Worm (Caenorhabditis elegans) whole organism, late embryonic: ENCODE data around the gene C03E10.3.

Experiments used
- C08G9.2 ChIP-seq: sonication (generic microtip); optimal IDR thresholded peaks from 2 replicates; lab custom pipeline; 2016; ENCODE audit warnings: mild to moderate bottlenecking, missing genetic modification characterization, moderate library complexity, missing compliant biosample characterization
- C38D4.7 ChIP-seq: fragments of 200-800 bp; sonication (Bioruptor generic); optimal IDR thresholded peaks from 2 replicates; lab custom pipeline; 2018; ENCODE audit warnings: mild to moderate bottlenecking, missing genetic modification characterization, moderate library complexity, missing compliant biosample characterization
- K02D7.2 ChIP-seq: sonication (generic microtip); optimal IDR thresholded peaks from 2 replicates; lab custom pipeline; 2017; ENCODE audit warnings: mild to moderate bottlenecking, missing genetic modification characterization, missing compliant biosample characterization
- K09A11.1 ChIP-seq: sonication (generic microtip); optimal IDR thresholded peaks from 2 replicates; lab custom pipeline; 2017; ENCODE audit warnings: antibody characterized with exemption, mild to moderate bottlenecking, missing genetic modification characterization, missing compliant biosample characterization; ENCODE audit not compliant: insufficient read depth
- Y22D7AL.16 ChIP-seq: sonication (generic microtip); optimal IDR thresholded peaks from 2 replicates; lab custom pipeline; 2016; ENCODE audit warnings: missing genetic modification characterization, missing compliant biosample characterization
- ama-1 ChIP-seq: fragments of 150-350 bp; optimal IDR thresholded peaks from 2 replicates; lab custom pipeline; 2014
- ceh-14 ChIP-seq: sonication (generic microtip); optimal IDR thresholded peaks from 2 replicates; lab custom pipeline; 2016; ENCODE audit warnings: missing genotype, missing genetic modification characterization, missing compliant biosample characterization
- ceh-18 ChIP-seq: sonication (generic microtip); optimal IDR thresholded peaks from 2 replicates; lab custom pipeline; 2016; ENCODE audit warnings: missing genetic modification characterization, missing compliant biosample characterization
- ceh-19 ChIP-seq: fragments of 200-800 bp; sonication (Bioruptor generic); optimal IDR thresholded peaks from 2 replicates; lab custom pipeline; 2018; ENCODE audit warnings: mild to moderate bottlenecking, missing genetic modification characterization, missing compliant biosample characterization
- ceh-2 ChIP-seq: sonication (generic microtip); optimal IDR thresholded peaks from 2 replicates; lab custom pipeline; 2016; ENCODE audit warnings: missing genotype, missing genetic modification characterization, missing compliant biosample characterization
- ceh-22 ChIP-seq: sonication (generic microtip); optimal IDR thresholded peaks from 2 replicates; lab custom pipeline; 2017; ENCODE audit warnings: missing biosample characterization, missing genetic modification characterization
- ceh-24 ChIP-seq: sonication (generic microtip); optimal IDR thresholded peaks from 2 replicates; lab custom pipeline; 2016; ENCODE audit warnings: mild to moderate bottlenecking, missing genetic modification characterization, missing compliant biosample characterization
- ceh-30 ChIP-seq: fragments of 150-350 bp; optimal IDR thresholded peaks from 2 replicates; lab custom pipeline; 2014; ENCODE audit warnings: missing biosample characterization, missing genetic modification characterization
- ceh-31 ChIP-seq: sonication (generic microtip); optimal IDR thresholded peaks from 2 replicates; lab custom pipeline; 2016; ENCODE audit warnings: missing genetic modification characterization, missing compliant biosample characterization
- ceh-34 ChIP-seq: sonication (generic microtip); optimal IDR thresholded peaks from 2 replicates; lab custom pipeline; 2016; ENCODE audit warnings: mild to moderate bottlenecking, missing genetic modification characterization, missing compliant biosample characterization
- ceh-6 ChIP-seq: fragments of 200-800 bp; sonication (Bioruptor generic); optimal IDR thresholded peaks from 2 replicates; lab custom pipeline; 2018; ENCODE audit warnings: mild to moderate bottlenecking, missing genetic modification characterization, missing compliant biosample characterization
- dmd-4 ChIP-seq: sonication (generic microtip); optimal IDR thresholded peaks from 2 replicates; lab custom pipeline; 2016; ENCODE audit warnings: borderline replicate concordance, missing genetic modification characterization, missing compliant biosample characterization
- elt-4 ChIP-seq: sonication (generic microtip); optimal IDR thresholded peaks from 2 replicates; lab custom pipeline; 2016; ENCODE audit warnings: missing genetic modification characterization, missing compliant biosample characterization
- fax-1 ChIP-seq: sonication (generic microtip); optimal IDR thresholded peaks from 2 replicates; lab custom pipeline; 2016; ENCODE audit warnings: missing genotype, missing genetic modification characterization, missing compliant biosample characterization
- fkh-10 ChIP-seq: fragments of 150-350 bp; optimal IDR thresholded peaks from 2 replicates; lab custom pipeline; 2014; ENCODE audit warnings: missing biosample characterization, missing genetic modification reagents, missing genetic modification characterization
- hlh-13 ChIP-seq: fragments of 200-800 bp; sonication (Bioruptor generic); optimal IDR thresholded peaks from 2 replicates; lab custom pipeline; 2018; ENCODE audit warnings: mild to moderate bottlenecking, missing genetic modification characterization, missing compliant biosample characterization
- hlh-15 ChIP-seq: sonication (generic microtip); optimal IDR thresholded peaks from 2 replicates; lab custom pipeline; 2016; ENCODE audit warnings: missing genetic modification characterization, missing compliant biosample characterization
- hlh-6 ChIP-seq: sonication (generic microtip); optimal IDR thresholded peaks from 2 replicates; lab custom pipeline; 2016; ENCODE audit warnings: missing genotype, missing genetic modification characterization, missing compliant biosample characterization
- madf-2 ChIP-seq: sonication (generic microtip); optimal IDR thresholded peaks from 2 replicates; lab custom pipeline; 2017; ENCODE audit warnings: missing genetic modification characterization, missing compliant biosample characterization
- nfya-1 ChIP-seq: sonication (generic microtip); optimal IDR thresholded peaks from 2 replicates; lab custom pipeline; 2017; ENCODE audit warnings: missing genetic modification characterization, mild to moderate bottlenecking, missing compliant biosample characterization, antibody characterized with exemption, moderate library complexity
- odd-2 ChIP-seq: sonication (generic microtip); optimal IDR thresholded peaks from 2 replicates; lab custom pipeline; 2017; ENCODE audit warnings: antibody characterized with exemption, mild to moderate bottlenecking, missing genetic modification characterization, missing compliant biosample characterization
- pat-9 ChIP-seq: fragments of 200-800 bp; sonication (Bioruptor generic); optimal IDR thresholded peaks from 2 replicates; lab custom pipeline; 2018; ENCODE audit warnings: mild to moderate bottlenecking, missing genetic modification characterization, moderate library complexity, missing compliant biosample characterization
- pax-1 ChIP-seq: fragments of 150-350 bp; optimal IDR thresholded peaks from 2 replicates; lab custom pipeline; 2014; ENCODE audit warnings: missing biosample characterization, missing genetic modification characterization
- pha-2 ChIP-seq: sonication (generic microtip); optimal IDR thresholded peaks from 2 replicates; lab custom pipeline; 2017; ENCODE audit warnings: mild to moderate bottlenecking, missing genetic modification characterization, missing compliant biosample characterization
- pqm-1 ChIP-seq: sonication (generic microtip); optimal IDR thresholded peaks from 2 replicates; lab custom pipeline; 2016; ENCODE audit warnings: missing genetic modification characterization, missing compliant biosample characterization
- ref-2 ChIP-seq: sonication (generic microtip); optimal IDR thresholded peaks from 2 replicates; lab custom pipeline; 2016; ENCODE audit warnings: missing genetic modification characterization, missing compliant biosample characterization
- rnt-1 ChIP-seq: sonication (generic microtip); optimal IDR thresholded peaks from 2 replicates; lab custom pipeline; 2016; ENCODE audit warnings: missing genetic modification characterization, missing compliant biosample characterization
- sdc-2 ChIP-seq: sonication (generic microtip); optimal IDR thresholded peaks from 2 replicates; lab custom pipeline; 2016; ENCODE audit warnings: missing genotype, missing genetic modification characterization, missing compliant biosample characterization
- tbx-2 ChIP-seq: sonication (generic microtip); optimal IDR thresholded peaks from 2 replicates; lab custom pipeline; 2016; ENCODE audit warnings: missing genetic modification characterization, missing compliant biosample characterization
- tbx-7 ChIP-seq: sonication (generic microtip); optimal IDR thresholded peaks from 2 replicates; lab custom pipeline; 2016; ENCODE audit warnings: missing genotype, missing genetic modification characterization, missing compliant biosample characterization
- unc-3 ChIP-seq, 2 experiments: fragments of 200-800 bp in 1 of 2; sonication (Bioruptor generic) in 1 of 2; sonication (generic microtip) in 1 of 2; conservative IDR thresholded peaks in 1 of 2; optimal IDR thresholded peaks in 1 of 2; 2 replicates each; pipeline versions ENCODE4 v1.3.6 to Lab custom; 2016 to 2022; ENCODE audit warnings: missing compliant biosample characterization in 2 of 2, missing genetic modification characterization in 2 of 2, missing genetic modification reagents in 1 of 2
- unc-42 ChIP-seq: sonication (generic microtip); optimal IDR thresholded peaks from 2 replicates; lab custom pipeline; 2016; ENCODE audit warnings: missing genotype, missing genetic modification characterization, missing compliant biosample characterization
- unc-55 ChIP-seq: sonication (generic microtip); optimal IDR thresholded peaks from 2 replicates; lab custom pipeline; 2017; ENCODE audit warnings: missing biosample characterization, missing genetic modification reagents, missing genetic modification characterization
- unc-86 ChIP-seq: sonication (generic microtip); optimal IDR thresholded peaks from 2 replicates; lab custom pipeline; 2016; ENCODE audit warnings: missing genetic modification characterization, missing compliant biosample characterization
- zip-5 ChIP-seq: sonication (generic microtip); optimal IDR thresholded peaks from 2 replicates; lab custom pipeline; 2016; ENCODE audit warnings: missing genetic modification characterization, missing compliant biosample characterization

C03E10.3 gene

DNA sequence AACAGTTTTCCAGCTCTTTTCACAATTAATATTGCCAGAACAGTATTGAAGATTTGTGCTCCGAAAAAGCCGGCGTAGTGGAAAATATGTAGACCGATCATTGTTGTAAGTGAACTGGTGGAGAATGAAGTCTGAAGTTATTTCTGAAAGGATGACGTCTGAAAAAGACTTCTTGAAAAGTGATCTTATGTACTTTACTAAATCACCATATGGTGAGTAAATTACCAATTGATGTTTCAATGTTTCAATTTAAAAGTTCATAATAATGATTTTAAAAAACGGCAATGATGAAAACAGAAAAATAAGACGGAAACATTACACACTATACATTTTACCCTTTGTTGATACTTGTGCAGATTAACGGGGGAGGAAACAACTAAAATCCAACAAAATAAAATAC, 37.5 kb downstream of the C03E10.3 start, which contains the start of gene str-141:
Gene str-141, minus strand, starts transcription at position 101 of the 400 bp plus-strand sequence.
- TF ChIP-seq odd-2 (tag; lab: Kevin White, UChicago) (no peak), ama-1 (lab: Kevin White, UChicago) (no peak), tbx-7 (tag; lab: Kevin White, UChicago) (no peak), ceh-2 (no peak), pat-9 (no peak), tbx-2 (tag; lab: Kevin White, UChicago) (no peak), rnt-1 (tag; lab: Kevin White, UChicago) (no peak), nfya-1 (tag; lab: Kevin White, UChicago) (no peak), madf-2 (tag; lab: Kevin White, UChicago) (no peak), K02D7.2 (tag; lab: Kevin White, UChicago) (no peak), zip-5 (tag; lab: Kevin White, UChicago) (no peak), pha-2 (tag; lab: Kevin White, UChicago) (no peak), ceh-22 (no peak), ceh-30 (tag; lab: Kevin White, UChicago) (no peak), elt-4 (tag; lab: Kevin White, UChicago) (no peak), unc-86 (tag; lab: Kevin White, UChicago) (no peak), C08G9.2 (tag; lab: Kevin White, UChicago) (no peak), sdc-2 (no peak)

DNA sequence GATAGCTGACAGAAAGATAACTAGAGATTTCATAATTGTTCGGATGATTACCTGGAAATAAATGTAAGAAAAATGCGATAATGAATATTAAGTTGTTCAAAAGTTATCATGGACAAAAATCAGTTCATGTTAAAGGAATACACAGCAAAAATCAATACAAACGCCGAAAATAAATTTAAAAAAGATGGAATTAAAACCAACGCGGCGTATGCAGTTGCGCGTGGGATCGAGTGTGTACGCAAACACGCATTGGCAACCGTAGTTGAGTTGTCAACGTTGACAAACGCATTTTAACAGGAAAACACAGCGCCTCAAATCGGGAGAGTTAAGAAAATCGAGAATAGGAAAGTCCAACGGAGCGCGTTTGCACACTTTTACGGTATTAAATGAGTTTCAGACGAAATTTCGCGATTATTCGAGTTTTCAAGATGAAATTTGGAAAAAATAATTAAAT, 40.7 kb downstream of the C03E10.3 start, which contains the start of gene tmed-10:
Gene tmed-10, minus strand, starts transcription at position 51 of the 454 bp plus-strand sequence.
- TF ChIP-seq unc-3 (GFP tag; conservative IDR thresholded peaks at IDR 0.05; lab: Robert Waterston, UW) (no peak), unc-3 (tag; optimal IDR thresholded peaks at IDR 0.05; lab: Kevin White, UChicago) (no peak), ceh-34 (no peak), fax-1 (tag; lab: Kevin White, UChicago) (no peak), unc-55 (GFP tag; lab: Kevin White, UChicago) (peak; percentile 31), ceh-22 (no peak), hlh-6 (tag; lab: Kevin White, UChicago) (no peak), K09A11.1 (no peak), ceh-24 (tag; lab: Kevin White, UChicago) (no peak), dmd-4 (tag; lab: Kevin White, UChicago) (no peak), nfya-1 (tag; lab: Kevin White, UChicago) (peak; percentile 54), ceh-14 (tag; lab: Kevin White, UChicago) (no peak), ceh-31 (tag; lab: Kevin White, UChicago) (peak; percentile 42), unc-42 (tag; lab: Kevin White, UChicago) (peak; percentile 48), pax-1 (no peak), fkh-10 (GFP tag; lab: Kevin White, UChicago) (no peak), ceh-6 (GFP tag; lab: Kevin White, UChicago) (no peak), pha-2 (tag; lab: Kevin White, UChicago) (no peak), ceh-18 (tag; lab: Kevin White, UChicago) (peak; percentile 1), K02D7.2 (tag; lab: Kevin White, UChicago) (no peak), ceh-30 (tag; lab: Kevin White, UChicago) (no peak)

DNA sequence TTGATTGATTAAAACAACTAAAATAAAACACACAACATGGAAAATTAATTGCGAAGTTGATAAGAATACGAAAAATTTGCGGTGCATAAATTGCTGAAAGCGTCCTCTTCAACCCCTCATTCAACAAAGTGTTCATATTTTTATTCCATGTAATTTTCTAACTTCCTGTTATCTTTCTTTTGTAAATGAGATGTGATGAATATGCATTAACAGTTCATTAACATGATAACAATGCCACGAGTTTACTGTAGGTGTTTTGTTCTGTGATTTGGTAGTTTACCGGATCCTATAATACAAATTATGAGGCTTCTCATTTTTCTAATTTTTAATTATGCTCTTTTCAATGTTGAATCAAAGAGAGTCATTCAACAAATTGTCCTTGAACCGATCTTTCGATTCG, 42.9 kb downstream of the C03E10.3 start, which contains the start of gene F47G9.6:
Gene F47G9.6, plus strand, starts transcription at position 301 of the 400 bp plus-strand sequence.
- TF ChIP-seq ama-1 (lab: Kevin White, UChicago) = no peak
- TF ChIP-seq hlh-15 (tag; lab: Kevin White, UChicago) = no peak
- no peak for TF ChIP-seq unc-42 (tag; lab: Kevin White, UChicago)
- TF ChIP-seq elt-4 (tag; lab: Kevin White, UChicago) = no peak
- TF ChIP-seq ceh-19 (GFP tag; lab: Kevin White, UChicago) = no peak
- no peak for TF ChIP-seq ceh-22
- TF ChIP-seq pqm-1 (tag; lab: Kevin White, UChicago) = no peak
- no peak for TF ChIP-seq hlh-13 (GFP tag; lab: Kevin White, UChicago)
- no peak for TF ChIP-seq fkh-10 (GFP tag; lab: Kevin White, UChicago)
- no peak for TF ChIP-seq ceh-2
- no peak for TF ChIP-seq ref-2
- no peak for TF ChIP-seq fax-1 (tag; lab: Kevin White, UChicago)
- TF ChIP-seq Y22D7AL.16 (tag; lab: Kevin White, UChicago) = no peak
- TF ChIP-seq C38D4.7 (GFP tag; lab: Kevin White, UChicago) = no peak
- TF ChIP-seq, all 69 proteins: peak for 0
